Worm (Caenorhabditis elegans) whole organism, L1 larva: Measurements from ENCODE around the gene ceh-40.

ENCODE experiments used
- F16B12.6 ChIP-seq: fragments of 150-350 bp; optimal IDR thresholded peaks from 2 replicates; lab custom pipeline; 2014; ENCODE audit warnings: missing biosample characterization, missing genetic modification characterization
- alr-1 ChIP-seq: fragments of 200-800 bp; sonication (Bioruptor generic); optimal IDR thresholded peaks from 2 replicates; lab custom pipeline; 2018; ENCODE audit warnings: borderline replicate concordance, mild to moderate bottlenecking, missing genetic modification characterization, missing compliant biosample characterization
- ama-1 ChIP-seq: fragments of 150-350 bp; optimal IDR thresholded peaks from 2 replicates; lab custom pipeline; 2014
- ceh-63 ChIP-seq: fragments of 200-800 bp; sonication (Bioruptor generic); optimal IDR thresholded peaks from 2 replicates; lab custom pipeline; 2018; ENCODE audit warnings: mild to moderate bottlenecking, missing genetic modification characterization, missing compliant biosample characterization
- ceh-82 ChIP-seq, 3 experiments: fragments of 150-350 bp in 1 of 3; sonication (generic microtip) in 2 of 3; optimal IDR thresholded peaks; 2 replicates each; lab custom pipeline; 2014 to 2017; ENCODE audit warnings: missing biosample characterization in 3 of 3, missing genetic modification characterization in 3 of 3
- ceh-88 ChIP-seq: fragments of 200-800 bp; sonication (Bioruptor generic); IDR thresholded peaks from 2 replicates; pipeline ENCODE4 v1.3.6; 2022; ENCODE audit warnings: missing genetic modification characterization, missing compliant biosample characterization
- ceh-90 ChIP-seq: sonication (generic microtip); optimal IDR thresholded peaks from 2 replicates; lab custom pipeline; 2016; ENCODE audit warnings: missing genetic modification characterization, missing compliant biosample characterization
- ces-1 ChIP-seq: fragments of 150-350 bp; optimal IDR thresholded peaks from 2 replicates; lab custom pipeline; 2014; ENCODE audit warnings: missing biosample characterization, missing genetic modification reagents, missing genetic modification characterization
- egl-27 ChIP-seq, 2 experiments: fragments of 150-350 bp in 1 of 2; sonication (generic microtip); optimal IDR thresholded peaks; 3 replicates each; lab custom pipeline; 2017 to 2018; ENCODE audit warnings: missing biosample characterization in 2 of 2, missing genetic modification characterization in 2 of 2, missing genetic modification reagents in 2 of 2
- elt-3 ChIP-seq, 6 experiments: fragments of 150-350 bp in 1 of 6; sonication (generic microtip); optimal IDR thresholded peaks; 2 replicates each; lab custom pipeline; 2017 to 2018; ENCODE audit warnings: missing biosample characterization in 6 of 6, missing genetic modification characterization in 6 of 6, inconsistent platforms in 1 of 6
- ets-5 ChIP-seq: fragments of 200-800 bp; sonication (Bioruptor generic); IDR thresholded peaks from 2 replicates; pipeline ENCODE4 v1.3.6; 2022; ENCODE audit warnings: missing genetic modification characterization, missing compliant biosample characterization
- fkh-10 ChIP-seq: sonication (generic microtip); optimal IDR thresholded peaks from 2 replicates; lab custom pipeline; 2017; ENCODE audit warnings: missing biosample characterization, missing genetic modification reagents, missing genetic modification characterization
- fkh-8 ChIP-seq: sonication (generic microtip); optimal IDR thresholded peaks from 2 replicates; lab custom pipeline; 2016; ENCODE audit warnings: mild to moderate bottlenecking, missing genetic modification characterization, missing compliant biosample characterization
- hlh-4 ChIP-seq: sonication (generic microtip); optimal IDR thresholded peaks from 2 replicates; lab custom pipeline; 2016; ENCODE audit warnings: mild to moderate bottlenecking, missing genetic modification characterization, missing compliant biosample characterization
- irx-1 ChIP-seq: sonication (generic microtip); optimal IDR thresholded peaks from 2 replicates; lab custom pipeline; 2016; ENCODE audit warnings: missing genetic modification characterization, missing compliant biosample characterization
- isw-1 ChIP-seq: fragments of 200-800 bp; sonication (Bioruptor generic); IDR thresholded peaks from 2 replicates; pipeline ENCODE4 v1.3.6; 2022; ENCODE audit warnings: missing genetic modification characterization, missing compliant biosample characterization
- lin-13 ChIP-seq: fragments of 150-350 bp; optimal IDR thresholded peaks from 2 replicates; lab custom pipeline; 2014; ENCODE audit warnings: missing biosample characterization, missing genetic modification reagents, missing genetic modification characterization
- lin-14 ChIP-seq: fragments of 200-800 bp; sonication (Bioruptor generic); optimal IDR thresholded peaks from 2 replicates; lab custom pipeline; 2018; ENCODE audit warnings: mild to moderate bottlenecking, missing genetic modification characterization, moderate library complexity, missing compliant biosample characterization
- lin-15B ChIP-seq: fragments of 150-350 bp; sonication (generic microtip); optimal IDR thresholded peaks from 3 replicates; lab custom pipeline; 2014; ENCODE audit warnings: missing biosample characterization, missing genetic modification characterization
- lin-35 ChIP-seq, 2 experiments: fragments of 150-350 bp; optimal IDR thresholded peaks; 2 replicates each; lab custom pipeline; 2014; ENCODE audit warnings: missing biosample characterization in 2 of 2, missing genetic modification characterization in 2 of 2, missing genetic modification reagents in 2 of 2
- lin-39 ChIP-seq: fragments of 150-350 bp; optimal IDR thresholded peaks from 2 replicates; lab custom pipeline; 2014; ENCODE audit warnings: missing biosample characterization, missing genetic modification reagents, missing genetic modification characterization
- mab-9 ChIP-seq: fragments of 200-800 bp; sonication (Bioruptor generic); IDR thresholded peaks from 2 replicates; pipeline ENCODE4 v1.3.6; 2022; ENCODE audit warnings: missing genetic modification reagents, missing genetic modification characterization, missing compliant biosample characterization
- mdl-1 ChIP-seq, 2 experiments: fragments of 150-350 bp; optimal IDR thresholded peaks; 2 replicates each; lab custom pipeline; 2014 to 2017; ENCODE audit warnings: missing biosample characterization in 2 of 2, missing genetic modification characterization in 2 of 2, inconsistent platforms in 1 of 2
- mep-1 ChIP-seq: fragments of 150-350 bp; optimal IDR thresholded peaks from 2 replicates; lab custom pipeline; 2014; ENCODE audit warnings: missing biosample characterization, missing genetic modification characterization
- nhr-12 ChIP-seq: sonication (generic microtip); optimal IDR thresholded peaks from 2 replicates; lab custom pipeline; 2017; ENCODE audit warnings: missing biosample characterization, missing genetic modification characterization
- nhr-20 ChIP-seq: sonication (generic microtip); optimal IDR thresholded peaks from 2 replicates; lab custom pipeline; 2016; ENCODE audit warnings: mild to moderate bottlenecking, missing genetic modification characterization, missing compliant biosample characterization
- nhr-237 ChIP-seq: fragments of 150-350 bp; optimal IDR thresholded peaks from 2 replicates; lab custom pipeline; 2014; ENCODE audit warnings: missing biosample characterization, missing genetic modification characterization
- nhr-76 ChIP-seq: sonication (generic microtip); optimal IDR thresholded peaks from 2 replicates; lab custom pipeline; 2017; ENCODE audit warnings: missing biosample characterization, missing genetic modification characterization
- nhr-77 ChIP-seq: fragments of 150-350 bp; optimal IDR thresholded peaks from 2 replicates; lab custom pipeline; 2014; ENCODE audit warnings: missing biosample characterization, missing genetic modification characterization
- nhr-84 ChIP-seq: sonication (generic microtip); optimal IDR thresholded peaks from 2 replicates; lab custom pipeline; 2017; ENCODE audit warnings: missing biosample characterization, missing genetic modification characterization
- nhr-90 ChIP-seq: sonication (generic microtip); optimal IDR thresholded peaks from 2 replicates; lab custom pipeline; 2016; ENCODE audit warnings: mild to moderate bottlenecking, missing genetic modification characterization, missing compliant biosample characterization; ENCODE audit not compliant: poor library complexity
- pag-3 ChIP-seq: sonication (generic microtip); optimal IDR thresholded peaks from 2 replicates; lab custom pipeline; 2017; ENCODE audit warnings: missing genetic modification characterization, mild to moderate bottlenecking, missing compliant biosample characterization, antibody characterized with exemption, borderline replicate concordance; ENCODE audit not compliant: insufficient read depth
- rnt-1 ChIP-seq: sonication (generic microtip); optimal IDR thresholded peaks from 2 replicates; lab custom pipeline; 2016; ENCODE audit warnings: mild to moderate bottlenecking, missing genetic modification characterization, moderate library complexity, missing compliant biosample characterization
- skn-1 ChIP-seq: fragments of 150-350 bp; optimal IDR thresholded peaks from 2 replicates; lab custom pipeline; 2014; ENCODE audit warnings: missing biosample characterization, missing genetic modification characterization
- snu-23 ChIP-seq: sonication (generic microtip); optimal IDR thresholded peaks from 2 replicates; lab custom pipeline; 2016; ENCODE audit warnings: missing genetic modification characterization, missing compliant biosample characterization
- swsn-7 ChIP-seq: sonication (generic microtip); optimal IDR thresholded peaks from 2 replicates; lab custom pipeline; 2016; ENCODE audit warnings: missing genetic modification characterization, missing compliant biosample characterization
- tbx-2 ChIP-seq: sonication (generic microtip); optimal IDR thresholded peaks from 2 replicates; lab custom pipeline; 2016; ENCODE audit warnings: missing genetic modification characterization, missing compliant biosample characterization
- tlp-1 ChIP-seq: fragments of 150-350 bp; optimal IDR thresholded peaks from 2 replicates; lab custom pipeline; 2014; ENCODE audit warnings: missing biosample characterization, missing genetic modification characterization
- unc-130 ChIP-seq: fragments of 150-350 bp; optimal IDR thresholded peaks from 2 replicates; lab custom pipeline; 2017; ENCODE audit warnings: missing biosample characterization, missing genetic modification characterization, inconsistent platforms
- unc-30 ChIP-seq: sonication (generic microtip); optimal IDR thresholded peaks from 2 replicates; lab custom pipeline; 2017; ENCODE audit warnings: missing biosample characterization, missing genetic modification characterization
- xbp-1 ChIP-seq: sonication (generic microtip); optimal IDR thresholded peaks from 2 replicates; lab custom pipeline; 2016; ENCODE audit warnings: missing genetic modification characterization, missing compliant biosample characterization
- zag-1 ChIP-seq: fragments of 150-350 bp; optimal IDR thresholded peaks from 2 replicates; lab custom pipeline; 2014; ENCODE audit warnings: missing biosample characterization, missing genetic modification characterization
- zip-4 ChIP-seq: fragments of 200-800 bp; sonication (Bioruptor generic); optimal IDR thresholded peaks from 2 replicates; lab custom pipeline; 2018; ENCODE audit warnings: mild to moderate bottlenecking, missing genetic modification characterization, moderate library complexity, missing compliant biosample characterization
- ztf-11 ChIP-seq, 2 experiments: sonication (generic microtip); optimal IDR thresholded peaks; 2 replicates each; lab custom pipeline; 2016 to 2017; ENCODE audit warnings: missing genetic modification characterization in 2 of 2, missing biosample characterization in 1 of 2, missing compliant biosample characterization in 1 of 2

Gene ceh-40

DNA sequence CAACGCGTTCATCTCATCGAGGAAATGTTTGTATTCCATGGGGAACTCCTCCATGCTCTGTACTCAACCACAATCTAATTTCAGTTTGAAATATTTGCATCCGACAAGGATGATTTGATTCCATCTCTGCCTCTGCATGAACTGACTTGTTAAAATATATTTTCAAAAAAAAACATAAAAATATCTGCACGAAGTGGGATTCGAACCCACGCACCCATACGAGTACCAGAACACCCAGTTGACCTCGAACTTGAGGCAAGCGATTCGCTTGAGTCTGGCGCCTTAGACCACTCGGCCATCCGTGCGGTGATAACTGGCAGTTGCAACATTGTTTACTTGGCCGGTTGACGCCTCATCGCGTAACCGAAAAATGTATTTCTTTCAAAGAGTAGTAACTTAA, 27.2 kb upstream of the ceh-40 start (continued):
- TF ChIP-seq ceh-88 (GFP tag; lab: Robert Waterston, UW), result no peak
- no peak for TF ChIP-seq alr-1
- TF ChIP-seq rnt-1 (tag; lab: Kevin White, UChicago), result peak; percentile 65
- no peak for TF ChIP-seq nhr-84 (tag; lab: Kevin White, UChicago)
- peak; percentile 6 for TF ChIP-seq tbx-2
- no peak for TF ChIP-seq lin-13 (GFP tag; lab: Kevin White, UChicago)
- TF ChIP-seq nhr-77 (tag; lab: Kevin White, UChicago), result peak; percentile 5
- peak; percentile 15 for TF ChIP-seq xbp-1 (tag; lab: Kevin White, UChicago)
- TF ChIP-seq zip-4, result no peak
- TF ChIP-seq swsn-7 (tag; lab: Kevin White, UChicago), result peak; percentile 22
- no peak for TF ChIP-seq egl-27 (tag; optimal IDR thresholded peaks at IDR 0.05; lab: Kevin White, UChicago)
- TF ChIP-seq pag-3, result no peak
- TF ChIP-seq unc-30, result no peak
- no peak for TF ChIP-seq isw-1 (GFP tag; lab: Robert Waterston, UW)
- TF ChIP-seq mdl-1 (tag; optimal IDR thresholded peaks at IDR 0.05; lab: Kevin White, UChicago), result peak in 1 of 2 experiments; percentile 8
- no peak for TF ChIP-seq nhr-237
- TF ChIP-seq mep-1 (tag; lab: Kevin White, UChicago), result peak; percentile 41
- TF ChIP-seq lin-14 (GFP tag; lab: Kevin White, UChicago), result peak; percentile 36
- TF ChIP-seq hlh-4 (tag; lab: Kevin White, UChicago), result no peak
- no peak for TF ChIP-seq mab-9 (GFP tag; lab: Robert Waterston, UW)
- no peak for TF ChIP-seq F16B12.6 (tag; lab: Kevin White, UChicago)
- TF ChIP-seq nhr-90, result peak; percentile 58
- TF ChIP-seq lin-35 (GFP tag; optimal IDR thresholded peaks at IDR 0.05; lab: Kevin White, UChicago), result peak in 1 of 2 experiments; percentile 74
- TF ChIP-seq ztf-11 (tag; optimal IDR thresholded peaks at IDR 0.05; lab: Kevin White, UChicago), result no peak
- TF ChIP-seq snu-23 (GFP tag; lab: Kevin White, UChicago), result peak; percentile 72
- TF ChIP-seq ces-1 (GFP tag; lab: Kevin White, UChicago), result no peak
- TF ChIP-seq fkh-10 (GFP tag; lab: Kevin White, UChicago), result no peak

DNA sequence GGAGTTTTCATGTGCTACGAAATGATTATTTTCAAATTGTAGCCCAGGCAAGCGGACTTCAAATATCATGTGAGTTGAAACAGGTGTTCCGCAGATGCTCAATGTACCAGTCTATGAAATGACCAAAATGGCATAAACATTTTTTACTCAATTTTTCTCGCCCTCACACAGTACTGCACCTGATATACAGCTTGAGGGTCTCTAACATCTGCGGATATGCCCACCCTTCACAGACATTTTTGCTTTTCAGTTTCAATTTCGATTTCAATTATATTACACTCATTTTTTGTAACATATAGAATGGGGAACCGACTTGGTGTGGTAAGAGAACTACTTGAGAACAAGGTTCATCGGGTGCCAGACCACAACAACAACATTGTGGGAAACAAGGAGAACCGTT, 26.2 kb upstream of the ceh-40 start, which contains the start of gene F42F12.11:
F42F12.11 (plus strand) TSS at position 301 of the 400 bp plus-strand sequence.
- TF ChIP-seq zag-1 (tag; lab: Kevin White, UChicago), result no peak
- TF ChIP-seq, all 84 proteins: peak for 0

DNA sequence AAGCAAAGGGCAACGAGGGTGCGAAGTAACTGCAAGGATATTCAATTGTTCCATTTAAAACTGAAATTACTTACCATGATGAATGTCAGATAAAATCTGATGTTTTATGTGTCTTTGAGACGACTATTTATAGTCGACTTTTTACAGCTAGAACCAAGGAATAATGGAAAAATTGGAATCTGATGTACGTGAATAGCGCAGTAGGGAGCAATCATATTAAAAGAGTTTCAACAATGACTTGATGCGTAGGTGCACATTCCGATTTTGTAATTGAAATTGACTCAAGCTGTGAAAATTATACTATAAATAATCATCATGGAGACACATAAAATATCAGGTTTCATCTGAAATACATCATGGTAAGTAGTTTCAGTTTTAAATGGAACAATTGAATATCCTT, 22.7 kb upstream of the ceh-40 start, which contains the start of the genes nspc-9 and nspc-10:
nspc-9 (minus strand) TSS at position 101 of the 400 bp plus-strand sequence.
nspc-10 (plus strand) TSS at position 331 of the 400 bp plus-strand sequence.
- TF ChIP-seq fkh-8 (no peak), elt-3 (tag; optimal IDR thresholded peaks at IDR 0.05; lab: Kevin White, UChicago) (no peak), ceh-82 (tag; optimal IDR thresholded peaks at IDR 0.05; lab: Kevin White, UChicago) (no peak), mab-9 (GFP tag; lab: Robert Waterston, UW) (no peak), nhr-20 (tag; lab: Kevin White, UChicago) (no peak), lin-39 (tag; lab: Kevin White, UChicago) (no peak), nhr-12 (tag; lab: Kevin White, UChicago) (no peak)

- TF ChIP-seq unc-130 (no peak), ceh-63 (GFP tag; lab: Kevin White, UChicago) (no peak), isw-1 (GFP tag; lab: Robert Waterston, UW) (no peak), ama-1 (no peak), alr-1 (no peak), ceh-90 (tag; lab: Kevin White, UChicago) (no peak), nhr-84 (tag; lab: Kevin White, UChicago) (no peak), nhr-76 (tag; lab: Kevin White, UChicago) (no peak), pag-3 (no peak), irx-1 (tag; lab: Kevin White, UChicago) (no peak), tlp-1 (tag; lab: Kevin White, UChicago) (no peak), ets-5 (GFP tag; lab: Robert Waterston, UW) (no peak), skn-1 (tag; lab: Kevin White, UChicago) (no peak), mab-9 (GFP tag; lab: Robert Waterston, UW) (no peak), lin-15B (no peak), hlh-4 (tag; lab: Kevin White, UChicago) (no peak), F16B12.6 (tag; lab: Kevin White, UChicago) (no peak)
Observed at ce11 chrX:12341338-12341737, 20.8 kb upstream of the ceh-40 start, which contains the start of gene zig-2. zig-2 (minus strand) TSS chrX:12341438.
